Comparison of ENCODE assay signal across 1 fruit fly cellular context in the genomic region with DNA sequence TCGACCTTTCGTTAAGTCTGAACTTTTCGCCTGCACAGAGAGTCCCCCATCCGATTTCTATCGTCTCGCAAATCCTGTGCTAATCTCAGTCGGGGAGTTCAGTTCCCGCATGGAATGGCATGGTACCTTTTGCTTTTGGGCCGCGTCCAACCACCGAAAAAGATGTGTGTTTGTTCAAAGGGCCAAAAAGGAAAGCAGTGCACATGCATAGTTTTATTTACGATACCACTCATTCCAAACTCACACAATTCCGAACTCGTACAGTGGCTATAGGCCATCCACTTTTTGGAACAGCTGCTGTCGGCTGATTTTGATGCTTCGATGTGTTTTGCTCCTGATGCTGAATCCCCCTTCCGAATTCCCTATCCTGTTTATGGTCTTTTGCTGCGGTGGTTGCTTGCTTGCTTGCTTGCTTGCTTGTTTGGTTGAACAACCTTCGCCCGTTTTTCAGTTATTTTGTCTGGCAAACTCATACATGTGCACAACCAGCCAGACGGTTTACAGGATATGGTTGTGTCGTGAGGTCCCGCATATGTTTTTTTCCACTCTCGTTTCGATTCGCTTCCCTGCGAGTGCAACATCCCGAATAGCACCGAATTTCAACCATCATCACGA.
TF ChIP-seq lines count a peak whose summit lies in the region.

No protein-coding gene starts in this region.

TF ChIP-seq in whole organism, embryonic, 481 proteins besides CTCF, POLR2A, EP300 and RAD21 (continued from another document):
- TF ChIP-seq CG8944 (GFP tag; optimal IDR thresholded peaks at IDR 0.05; lab: Kevin White, UChicago) (no peak), CG5180 (GFP tag; optimal IDR thresholded peaks at IDR 0.05; lab: Kevin White, UChicago) (peak; percentile 8), CG10366 (GFP tag; IDR thresholded peaks at IDR 0.05; lab: Robert Waterston, UW) (no peak), pros (GFP tag; optimal IDR thresholded peaks at IDR 0.05; lab: Kevin White, UChicago) (peak; percentile 93), Xbp1 (GFP tag; optimal IDR thresholded peaks at IDR 0.05; lab: Kevin White, UChicago) (no peak), fd64A (GFP tag; optimal IDR thresholded peaks at IDR 0.05; lab: Kevin White, UChicago) (no peak), Asciz (GFP tag; optimal IDR thresholded peaks at IDR 0.05; lab: Kevin White, UChicago) (no peak), gcm (GFP tag; optimal IDR thresholded peaks at IDR 0.05; lab: Kevin White, UChicago) (peak; percentile 4), pzg (GFP tag; optimal IDR thresholded peaks at IDR 0.05; lab: Kevin White, UChicago) (no peak), sens (GFP tag; lab: Kevin White, UChicago) (peak; percentile 72), da (GFP tag; optimal IDR thresholded peaks at IDR 0.05; lab: Kevin White, UChicago) (peak; percentile 21), Blimp-1 (GFP tag; optimal IDR thresholded peaks at IDR 0.05; lab: Kevin White, UChicago) (no peak), twi (tag; optimal IDR thresholded peaks at IDR 0.05; lab: Kevin White, UChicago) (peak; percentile 77), her (GFP tag; optimal IDR thresholded peaks at IDR 0.05; lab: Kevin White, UChicago) (no peak), ind (GFP tag; optimal IDR thresholded peaks at IDR 0.05; lab: Kevin White, UChicago) (no peak), CG9215 (GFP tag; IDR thresholded peaks at IDR 0.05; lab: Robert Waterston, UW) (no peak), nom (GFP tag; optimal IDR thresholded peaks at IDR 0.05; lab: Kevin White, UChicago) (no peak), CG2712 (tag; optimal IDR thresholded peaks at IDR 0.05; lab: Kevin White, UChicago) (peak; percentile 1), kni (GFP tag; optimal IDR thresholded peaks at IDR 0.05; lab: Kevin White, UChicago) (peak; percentile 76), gsb-n (tag; optimal IDR thresholded peaks at IDR 0.05; lab: Kevin White, UChicago) (peak; percentile 73), ac (GFP tag; optimal IDR thresholded peaks at IDR 0.05; lab: Kevin White, UChicago) (peak; percentile 35), D19B (GFP tag; optimal IDR thresholded peaks at IDR 0.05; lab: Kevin White, UChicago) (peak; percentile 37)
